Fruit fly (Drosophila melanogaster): ENCODE results near the gene CG12105.

CG12105 gene

DNA sequence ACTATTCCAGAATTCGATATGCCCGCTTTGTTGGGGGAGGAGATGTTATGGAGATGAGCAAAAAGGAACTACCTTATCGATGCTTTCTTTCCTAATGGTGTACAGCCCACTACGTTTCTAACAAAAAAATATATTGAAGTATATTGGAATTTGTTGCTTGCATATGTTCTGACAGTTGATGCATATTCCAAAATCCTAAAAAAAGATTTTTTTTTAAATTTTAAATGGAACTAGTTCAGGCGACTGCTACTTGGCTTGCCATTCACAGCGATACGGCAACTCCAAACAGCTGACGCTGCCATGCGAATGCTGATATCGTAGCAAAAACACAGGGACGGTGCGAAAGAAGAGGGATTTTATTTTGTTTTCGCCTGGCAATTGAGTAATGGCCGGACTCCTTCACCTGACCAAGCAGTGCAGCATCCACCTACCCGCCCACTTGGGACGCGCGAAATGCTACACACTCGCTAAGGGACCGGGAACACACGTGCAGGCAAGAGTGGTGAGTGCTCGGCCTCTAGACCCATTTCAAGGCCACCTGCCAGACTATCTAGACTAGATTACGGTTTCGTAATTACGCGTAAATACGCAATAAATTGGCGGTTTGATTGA, 2.6 kb upstream of the CG12105 start, which contains the start of the genes CG13926, ABCB7 and CG33230 (continued):
- TF ChIP-seq Xbp1 (GFP tag; optimal IDR thresholded peaks at IDR 0.05) (peak; percentile 7), Dad (GFP tag; optimal IDR thresholded peaks at IDR 0.05) (no peak), CG9797 (GFP tag; optimal IDR thresholded peaks at IDR 0.05) (no peak), CoRest (tag; optimal IDR thresholded peaks at IDR 0.05) (peak; percentile 52), HHEX (GFP tag; optimal IDR thresholded peaks at IDR 0.05) (no peak), CG10366 (GFP tag; IDR thresholded peaks at IDR 0.05) (no peak), CG12391 (tag; optimal IDR thresholded peaks at IDR 0.05) (peak; percentile 55), CG4707 (GFP tag; optimal IDR thresholded peaks at IDR 0.05) (no peak), vvl (GFP tag; IDR thresholded peaks at IDR 0.05) (peak; percentile 32; the same call in 1 of the 2 replicates), Stat92E (GFP tag; optimal IDR thresholded peaks at IDR 0.05) (peak in 1 of 3 experiments; percentile 53), CG8388 (GFP tag; optimal IDR thresholded peaks at IDR 0.05) (no peak), sr (GFP tag; IDR thresholded peaks at IDR 0.05) (no peak), abd-A (tag; optimal IDR thresholded peaks at IDR 0.05) (no peak), Fer3 (tag; optimal IDR thresholded peaks at IDR 0.05) (peak; percentile 5), Sox100B (GFP tag; optimal IDR thresholded peaks at IDR 0.05) (no peak), Chrac-16 (GFP tag; optimal IDR thresholded peaks at IDR 0.05) (no peak), br (optimal IDR thresholded peaks at IDR 0.05) (no peak), CG11247 (GFP tag; IDR thresholded peaks at IDR 0.05) (no peak), maf-S (GFP tag; optimal IDR thresholded peaks at IDR 0.05) (peak; percentile 29), Awh (GFP tag; IDR thresholded peaks at IDR 0.05) (no peak), CG12104 (GFP tag; optimal IDR thresholded peaks at IDR 0.05) (no peak), zfh2 (GFP tag; optimal IDR thresholded peaks at IDR 0.05) (peak; percentile 31), slbo (GFP tag; IDR thresholded peaks at IDR 0.05) (peak; percentile 39; the same call in 1 of the 2 replicates), tgo (GFP tag; IDR thresholded peaks at IDR 0.05) (no peak), CG3065 (GFP tag; optimal IDR thresholded peaks at IDR 0.05) (no peak), CG6683 (GFP tag; optimal IDR thresholded peaks at IDR 0.05) (no peak), salm (tag; optimal IDR thresholded peaks at IDR 0.05) (no peak), lmd (GFP tag; IDR thresholded peaks at IDR 0.05) (no peak), hb (GFP tag; IDR thresholded peaks at IDR 0.05; ENCODE audit: partially characterized antibody) (no peak), tx (GFP tag; optimal IDR thresholded peaks at IDR 0.05) (no peak), Sox102F (GFP tag; optimal IDR thresholded peaks at IDR 0.05) (no peak), ssp (GFP tag; IDR thresholded peaks at IDR 0.05) (no peak), repo (GFP tag; optimal IDR thresholded peaks at IDR 0.05) (no peak), CG7963 (GFP tag; IDR thresholded peaks at IDR 0.05; ENCODE audit: partially characterized antibody) (no peak), Atf-2 (GFP tag; optimal IDR thresholded peaks at IDR 0.05) (no peak), eyg (GFP tag; optimal IDR thresholded peaks at IDR 0.05) (no peak), CG5953 (GFP tag; IDR thresholded peaks at IDR 0.05) (no peak), lola (GFP tag; optimal IDR thresholded peaks at IDR 0.05) (no peak), dmrt11E (tag; optimal IDR thresholded peaks at IDR 0.05) (no peak), pum (GFP tag; optimal IDR thresholded peaks at IDR 0.05) (no peak), Tbp (GFP tag; optimal IDR thresholded peaks at IDR 0.05) (no peak), cato (GFP tag; optimal IDR thresholded peaks at IDR 0.05; ENCODE audit: borderline replicate concordance) (no peak), D (optimal IDR thresholded peaks at IDR 0.05) (no peak), D (GFP tag; optimal IDR thresholded peaks at IDR 0.05) (no peak), gsb-n (tag; optimal IDR thresholded peaks at IDR 0.05) (peak; percentile 83), ash1 (GFP tag; optimal IDR thresholded peaks at IDR 0.05) (no peak), sna (GFP tag; IDR thresholded peaks at IDR 0.05; ENCODE audit: partially characterized antibody) (no peak), CG2678 (tag; optimal IDR thresholded peaks at IDR 0.05) (no peak), CG18476 (GFP tag; optimal IDR thresholded peaks at IDR 0.05) (peak; percentile 20), tio (GFP tag; optimal IDR thresholded peaks at IDR 0.05) (no peak), dysf (GFP tag; IDR thresholded peaks at IDR 0.05) (0 out of 3 replicates have a peak, but pooled peaks have one; percentile 30)
